Worm (Caenorhabditis elegans): ENCODE measurements around the gene F40G12.6.

Gene F40G12.6

DNA sequence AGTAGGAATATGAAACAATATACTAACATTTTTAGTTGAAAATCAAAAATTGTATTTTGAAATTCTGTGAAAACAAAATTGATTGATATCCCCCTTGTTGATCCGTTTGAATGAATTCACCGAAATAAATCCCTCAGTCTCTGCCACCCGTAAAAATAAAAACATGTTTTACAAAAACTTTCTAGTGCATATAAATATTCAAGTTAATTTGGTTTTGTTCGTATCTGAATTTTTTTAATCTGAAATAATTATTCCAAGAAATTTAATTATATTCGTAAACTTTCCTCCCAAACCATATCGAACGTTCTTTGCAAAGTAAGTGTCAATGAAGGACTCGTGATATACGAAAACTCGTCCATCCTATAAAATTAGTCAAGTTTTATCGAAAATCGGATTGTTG, at the start of gene F40G12.6:
Gene F40G12.6 (minus strand): TSS at position 101 of the 400 bp plus-strand sequence.
- TF ChIP-seq nhr-76 (tag; optimal IDR thresholded peaks at IDR 0.05) (no peak), skn-1 (tag; optimal IDR thresholded peaks at IDR 0.05) (no peak), zip-4 (GFP tag; optimal IDR thresholded peaks at IDR 0.05) (no peak), swsn-7 (tag; optimal IDR thresholded peaks at IDR 0.05) (no peak), tlp-1 (tag; optimal IDR thresholded peaks at IDR 0.05) (no peak), aly-2 (tag; optimal IDR thresholded peaks at IDR 0.05) (no peak), lsy-2 (tag; optimal IDR thresholded peaks at IDR 0.05) (no peak), sox-4 (tag; optimal IDR thresholded peaks at IDR 0.05) (no peak), C16A3.4 (tag; optimal IDR thresholded peaks at IDR 0.05) (no peak), F16B12.6 (tag; optimal IDR thresholded peaks at IDR 0.05) (no peak), pax-3 (tag; optimal IDR thresholded peaks at IDR 0.05) (no peak), lin-14 (GFP tag; optimal IDR thresholded peaks at IDR 0.05) (no peak), egl-13 (tag; optimal IDR thresholded peaks at IDR 0.05) (no peak), efl-1 (optimal IDR thresholded peaks at IDR 0.05) (no peak), efl-1 (GFP tag; optimal IDR thresholded peaks at IDR 0.05 in 1 of 2) (no peak), efl-3 (GFP tag; optimal IDR thresholded peaks at IDR 0.05) (no peak)

DNA sequence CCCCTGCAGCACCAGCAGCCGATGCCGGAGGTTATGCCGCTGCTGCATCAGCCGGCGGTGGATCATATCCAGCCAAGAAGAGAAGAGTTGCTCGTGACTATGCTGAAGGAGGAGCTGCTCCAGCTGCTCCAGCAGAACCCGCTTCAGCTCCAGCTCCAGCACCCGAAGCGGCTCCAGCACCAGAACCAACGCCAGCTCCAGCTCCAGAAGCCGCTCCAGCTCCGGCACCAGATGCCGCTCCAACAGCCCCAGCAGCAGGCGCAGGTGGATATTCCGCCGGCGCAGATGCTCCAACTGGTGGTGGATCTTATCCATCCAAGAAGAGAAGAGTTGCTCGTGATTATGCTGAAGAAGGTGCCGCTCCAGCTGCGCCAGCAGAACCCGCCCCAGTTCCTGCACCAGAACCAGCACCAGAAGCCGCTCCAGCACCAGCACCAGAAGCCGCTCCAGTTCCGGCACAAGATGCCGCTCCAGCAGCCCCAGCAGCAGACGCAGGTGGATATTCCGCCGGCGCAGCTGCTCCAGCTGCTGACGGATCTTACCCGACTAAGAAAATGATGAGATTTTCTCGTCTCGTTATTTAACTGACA, 47.9 kb upstream of the F40G12.6 start:
- TF ChIP-seq efl-3 (GFP tag; optimal IDR thresholded peaks at IDR 0.05) (no peak), efl-1 (optimal IDR thresholded peaks at IDR 0.05) (no peak), efl-1 (GFP tag; optimal IDR thresholded peaks at IDR 0.05 in 1 of 2) (peak in 1 of 2 experiments; percentile 61), ztf-4 (tag; optimal IDR thresholded peaks at IDR 0.05) (no peak)

DNA sequence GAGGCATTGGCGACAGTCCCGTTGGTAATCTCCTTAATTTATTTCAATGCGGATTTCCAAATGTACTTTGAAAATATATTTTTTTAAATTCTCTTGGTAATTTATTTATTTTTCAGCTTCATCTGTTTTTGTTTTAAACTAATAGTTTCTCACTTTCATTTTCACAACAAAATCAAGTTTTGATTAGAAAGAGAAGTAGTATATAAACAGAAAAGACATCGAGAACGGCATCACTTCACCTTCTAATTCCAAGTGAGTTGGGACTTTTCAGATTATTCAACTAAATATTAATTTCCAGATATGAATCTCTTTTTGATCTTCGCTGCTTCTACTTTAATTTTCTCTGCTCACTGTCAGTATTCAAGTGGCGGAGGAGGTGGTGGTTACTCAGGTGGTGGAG, 47.3 kb upstream of the F40G12.6 start, which contains the start of gene F47B8.14:
Gene F47B8.14 (plus strand): TSS at position 301 of the 400 bp plus-strand sequence.
- no peak for TF ChIP-seq isw-1 (GFP tag; IDR thresholded peaks at IDR 0.05)

DNA sequence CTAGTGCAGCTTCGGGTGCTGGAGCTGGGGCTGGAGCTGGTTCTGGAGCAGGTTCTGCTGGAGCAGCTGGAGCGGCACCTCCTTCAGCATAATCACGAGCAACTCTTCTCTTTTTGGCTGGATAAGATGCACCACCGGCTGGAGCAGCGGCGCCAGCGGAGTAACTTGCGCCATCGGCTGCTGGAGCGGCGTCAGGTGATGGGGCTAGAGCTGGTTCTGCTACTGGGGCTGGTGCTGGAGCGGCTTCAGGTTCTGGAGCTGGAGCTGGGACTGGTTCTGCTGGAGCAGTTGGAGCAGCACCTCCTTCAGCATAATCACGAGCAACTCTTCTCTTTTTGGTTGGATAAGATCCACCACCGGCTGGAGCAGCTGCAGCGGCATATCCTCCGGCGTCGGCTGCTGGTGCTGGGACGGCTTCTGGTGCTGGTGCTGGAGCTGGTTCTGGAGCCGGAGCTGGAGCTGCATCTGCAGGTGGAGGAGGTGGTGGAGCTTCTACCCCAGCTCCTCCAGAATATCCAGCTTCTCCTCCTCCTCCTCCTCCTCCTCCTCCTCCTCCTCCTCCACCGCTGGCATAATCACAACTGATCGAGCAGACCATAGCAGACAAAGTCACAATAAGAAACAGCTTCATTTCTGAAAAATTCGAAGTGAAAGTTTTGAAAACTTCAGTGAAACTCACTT, 46.3 kb upstream of the F40G12.6 start, which contains the start of gene F47B8.13:
Gene F47B8.13 (minus strand): TSS at position 631 of the 681 bp plus-strand sequence.
- peak; percentile 40 for TF ChIP-seq ceh-8 (GFP tag; optimal IDR thresholded peaks at IDR 0.05)
- no peak for TF ChIP-seq nhr-77 (tag; optimal IDR thresholded peaks at IDR 0.05)
- TF ChIP-seq ceh-82 (tag; optimal IDR thresholded peaks at IDR 0.05), result no peak

DNA sequence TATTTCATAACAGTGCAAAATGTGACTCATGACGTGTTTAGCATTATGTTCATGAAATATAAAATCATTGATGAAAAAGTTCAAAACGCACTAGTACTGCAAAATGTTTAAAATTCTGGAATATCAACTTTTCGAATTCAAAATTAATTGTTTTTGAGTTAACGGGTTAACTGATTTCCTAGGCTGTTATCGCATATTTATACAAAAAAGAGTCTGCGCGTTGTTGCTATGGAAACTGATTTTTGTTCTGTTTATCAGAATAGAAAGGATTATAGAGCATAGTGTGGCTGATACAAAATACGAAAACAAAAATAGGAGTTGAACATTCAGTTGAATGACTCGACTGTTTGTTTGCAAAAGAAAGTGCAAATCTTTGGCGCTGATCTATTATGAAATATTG, 44.7 kb upstream of the F40G12.6 start:
- TF ChIP-seq fkh-8 (tag; optimal IDR thresholded peaks at IDR 0.05) (peak; percentile 66), ceh-90 (tag; optimal IDR thresholded peaks at IDR 0.05) (peak; percentile 3), pax-3 (tag; optimal IDR thresholded peaks at IDR 0.05) (peak; percentile 54), alr-1 (tag; optimal IDR thresholded peaks at IDR 0.05; ENCODE audit: borderline replicate concordance) (no peak)

DNA sequence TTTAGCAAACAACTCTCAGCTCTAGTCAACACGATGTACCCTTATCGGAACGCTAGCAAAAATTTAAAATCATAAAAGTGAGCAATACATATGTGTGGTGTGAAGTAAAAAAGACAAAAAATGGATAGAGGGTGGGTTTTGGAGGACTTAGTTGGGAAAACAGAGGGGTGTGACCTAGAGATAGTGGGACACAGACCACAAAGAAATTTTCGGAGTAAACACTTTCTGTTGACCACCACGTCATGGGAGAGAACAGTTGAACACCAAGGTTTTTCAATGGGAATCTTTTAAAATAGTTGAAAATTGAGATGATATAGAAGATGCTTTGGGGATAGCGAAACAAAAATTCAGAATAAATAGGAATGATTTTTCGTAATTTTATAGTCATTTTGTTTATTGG, 44.3 kb upstream of the F40G12.6 start:
- TF ChIP-seq lin-14 (GFP tag; optimal IDR thresholded peaks at IDR 0.05) (peak; percentile 62), elt-3 (tag; optimal IDR thresholded peaks at IDR 0.05) (no peak), lsy-2 (tag; optimal IDR thresholded peaks at IDR 0.05) (peak in 1 of 2 experiments; percentile 23), fos-1 (tag; optimal IDR thresholded peaks at IDR 0.05) (no peak), efl-1 (optimal IDR thresholded peaks at IDR 0.05) (no peak), efl-1 (GFP tag; optimal IDR thresholded peaks at IDR 0.05 in 1 of 2) (peak in 1 of 2 experiments; percentile 2), hlh-17 (GFP tag; optimal IDR thresholded peaks at IDR 0.05; ENCODE audit: borderline replicate concordance) (no peak), ztf-11 (tag; optimal IDR thresholded peaks at IDR 0.05) (no peak), F16B12.6 (tag; optimal IDR thresholded peaks at IDR 0.05) (no peak), skn-1 (tag; optimal IDR thresholded peaks at IDR 0.05) (no peak)

DNA sequence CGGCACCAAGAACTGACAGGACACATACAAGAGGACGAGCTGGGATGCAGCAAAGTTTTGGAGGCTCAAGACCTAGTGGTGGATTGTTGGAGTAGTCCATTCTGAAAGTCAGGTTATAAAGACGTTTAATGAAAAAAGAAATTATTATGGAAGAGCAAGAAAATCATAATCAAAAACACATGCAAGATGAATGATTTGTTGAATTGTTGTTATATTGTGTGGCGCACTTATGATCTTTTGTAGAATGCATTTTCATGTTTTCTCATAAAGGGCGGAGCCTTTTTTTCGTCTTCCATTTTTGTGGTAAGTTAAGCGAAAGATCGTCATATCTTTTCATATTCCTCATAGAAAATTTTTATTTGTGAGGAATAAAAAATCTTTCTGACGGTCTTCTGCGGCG, 43.6 kb upstream of the F40G12.6 start, which contains the start of gene F47B8.2:
Gene F47B8.2 (minus strand): TSS at position 101 of the 400 bp plus-strand sequence.
- TF ChIP-seq unc-30 (tag; optimal IDR thresholded peaks at IDR 0.05) (no peak), sptf-1 (tag; optimal IDR thresholded peaks at IDR 0.05) (no peak), mep-1 (tag; optimal IDR thresholded peaks at IDR 0.05) (no peak), blmp-1 (tag; optimal IDR thresholded peaks at IDR 0.05) (no peak), lir-3 (tag; optimal IDR thresholded peaks at IDR 0.05; ENCODE audit: poor library complexity) (no peak), lin-13 (GFP tag; optimal IDR thresholded peaks at IDR 0.05) (no peak), ces-1 (GFP tag; optimal IDR thresholded peaks at IDR 0.05) (no peak), C34B4.2 (tag; optimal IDR thresholded peaks at IDR 0.05) (no peak), egl-27 (tag; optimal IDR thresholded peaks at IDR 0.05) (no peak), unc-130 (tag; optimal IDR thresholded peaks at IDR 0.05) (no peak), fkh-4 (tag; optimal IDR thresholded peaks at IDR 0.05; ENCODE audit: borderline replicate concordance) (no peak)

Data from whole organism, L1 larva.